Worm (Caenorhabditis elegans): ENCODE data around the gene C35A5.10.

The C35A5.10 gene

DNA sequence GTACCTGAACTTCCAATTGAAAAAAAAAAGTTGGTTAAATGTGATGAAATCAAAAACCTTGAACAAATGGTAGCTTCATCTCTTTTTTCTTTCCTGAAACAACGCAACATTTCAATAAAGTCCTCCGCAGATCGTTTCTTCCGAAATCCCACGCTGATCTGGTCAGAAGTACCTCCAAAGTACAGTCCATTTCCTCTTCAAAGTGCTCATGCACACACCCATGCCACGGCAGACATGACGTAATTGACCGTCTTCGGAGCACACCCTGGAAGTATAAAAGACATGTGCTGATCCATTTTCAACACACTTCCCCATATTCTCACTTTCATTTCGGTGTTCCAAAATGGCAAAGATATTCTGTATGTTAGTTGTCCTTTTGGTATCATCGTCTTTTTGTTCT lies at the start of gene C35A5.10:
C35A5.10 (plus strand) TSS at position 301 of the 400 bp plus-strand sequence.
- TF ChIP-seq hmbx-1 (tag; optimal IDR thresholded peaks at IDR 0.05) (no peak), hmg-4 (GFP tag; optimal IDR thresholded peaks at IDR 0.05) (no peak)

DNA sequence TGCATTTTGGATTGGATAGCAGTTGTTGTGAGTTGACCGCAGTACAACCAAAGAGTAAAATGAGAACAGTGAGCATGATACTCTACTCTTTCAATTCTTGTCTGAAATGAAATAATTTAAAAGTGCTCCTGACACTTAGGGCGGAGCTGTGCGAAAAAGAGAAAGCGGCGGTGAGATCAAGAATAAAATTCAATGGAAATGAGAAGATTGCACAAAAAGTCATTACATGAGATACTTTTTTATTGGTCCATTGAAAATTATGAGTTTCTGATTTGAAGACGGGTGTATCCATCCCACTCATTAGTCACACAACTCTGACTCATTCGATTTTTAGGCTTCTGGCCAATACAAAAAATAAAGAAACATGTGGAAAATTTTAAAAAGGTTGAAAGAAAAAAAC lies 46.7 kb upstream of the C35A5.10 start, which contains the start of gene F22E12.1:
F22E12.1 (minus strand) TSS at position 101 of the 400 bp plus-strand sequence.
- TF ChIP-seq hmbx-1 (tag; optimal IDR thresholded peaks at IDR 0.05) (no peak), B0310.2 (tag; optimal IDR thresholded peaks at IDR 0.05) (no peak), hnd-1 (tag; optimal IDR thresholded peaks at IDR 0.05) (no peak), ets-7 (tag; optimal IDR thresholded peaks at IDR 0.05) (no peak), scrt-1 (GFP tag; IDR thresholded peaks at IDR 0.05) (no peak), flt-1 (GFP tag; IDR thresholded peaks at IDR 0.05) (no peak), F13C5.2 (tag; optimal IDR thresholded peaks at IDR 0.05) (no peak), ama-1 (optimal IDR thresholded peaks at IDR 0.05) (no peak), tbx-11 (GFP tag; IDR thresholded peaks at IDR 0.05) (no peak), tra-4 (tag; optimal IDR thresholded peaks at IDR 0.05) (no peak), ceh-13 (GFP tag; optimal IDR thresholded peaks at IDR 0.05) (no peak), sea-1 (GFP tag; conservative IDR thresholded peaks at IDR 0.05) (no peak), pes-1 (GFP tag; IDR thresholded peaks at IDR 0.05) (no peak), hmg-4 (GFP tag; optimal IDR thresholded peaks at IDR 0.05) (no peak)

DNA sequence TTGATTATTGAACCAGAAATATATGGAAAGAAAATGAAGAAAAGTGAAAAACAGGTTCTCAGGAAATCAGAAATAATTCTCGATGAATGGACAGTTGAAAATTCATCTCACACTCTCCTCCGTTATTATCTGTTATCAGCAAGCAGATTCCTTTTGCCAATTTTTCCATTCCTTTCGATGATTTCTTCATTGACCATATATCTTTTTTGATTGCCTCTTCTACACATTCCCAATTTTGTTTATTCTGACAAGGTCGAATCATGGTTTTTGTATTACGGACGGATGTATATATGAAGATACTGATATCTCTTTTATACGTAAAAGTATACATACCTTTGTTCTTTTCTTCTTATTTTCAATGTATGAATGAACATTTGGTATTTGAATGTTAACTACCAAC lies 43.3 kb upstream of the C35A5.10 start:
- TF ChIP-seq aly-1 (tag; optimal IDR thresholded peaks at IDR 0.05), result no peak
- TF ChIP-seq ama-1 (optimal IDR thresholded peaks at IDR 0.05), result no peak
- TF ChIP-seq hmbx-1 (tag; optimal IDR thresholded peaks at IDR 0.05), result no peak
- no peak for TF ChIP-seq hnd-1 (tag; optimal IDR thresholded peaks at IDR 0.05)

DNA sequence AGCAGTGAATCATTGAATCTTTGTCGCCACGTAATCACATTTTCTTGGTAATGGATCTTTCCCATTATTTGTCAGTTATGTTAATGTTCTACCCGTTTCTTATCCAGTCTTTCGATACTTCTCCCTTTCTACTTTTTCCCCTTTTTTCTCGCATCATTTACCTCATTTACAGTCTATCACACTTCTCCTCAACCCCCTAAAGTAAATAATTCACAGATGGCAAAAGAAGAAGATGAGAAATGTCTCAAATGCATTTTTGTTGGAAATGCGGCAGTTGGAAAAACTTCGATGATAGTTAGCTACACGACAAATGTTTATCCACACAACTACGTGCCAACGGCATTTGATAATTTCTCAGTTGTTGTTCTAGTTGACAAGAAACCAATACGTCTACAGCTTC lies 41.9 kb upstream of the C35A5.10 start, which contains the start of gene chw-1:
chw-1 (plus strand) TSS at position 217 of the 400 bp plus-strand sequence.
- no peak for TF ChIP-seq sea-1 (GFP tag; conservative IDR thresholded peaks at IDR 0.05)

DNA sequence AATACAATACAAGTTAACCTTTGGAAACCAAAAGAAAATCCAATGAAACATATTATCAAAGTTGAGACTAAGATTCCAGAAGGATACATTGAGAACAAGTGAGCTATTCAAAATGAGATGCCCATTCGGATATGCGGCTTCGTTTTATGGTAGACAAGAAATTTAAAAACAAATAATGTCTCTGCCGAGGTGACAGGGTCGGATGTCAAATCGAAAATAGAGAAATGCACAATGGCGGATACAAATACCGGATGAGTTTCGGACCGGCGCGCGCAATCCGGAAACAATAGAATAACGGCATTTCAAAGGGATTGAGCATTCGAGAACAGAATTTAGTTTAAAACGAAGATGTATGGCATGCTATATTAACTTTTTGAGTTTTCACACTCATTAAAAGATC lies 40.7 kb upstream of the C35A5.10 start, which contains the start of gene F22E12.3:
F22E12.3 (minus strand) TSS at position 101 of the 400 bp plus-strand sequence.
- no peak for TF ChIP-seq flt-1 (GFP tag; IDR thresholded peaks at IDR 0.05)
- no peak for TF ChIP-seq hmbx-1 (tag; optimal IDR thresholded peaks at IDR 0.05)
- TF ChIP-seq tbx-11 (GFP tag; IDR thresholded peaks at IDR 0.05), result no peak
- TF ChIP-seq pes-1 (GFP tag; IDR thresholded peaks at IDR 0.05), result no peak
- no peak for TF ChIP-seq hmg-4 (GFP tag; optimal IDR thresholded peaks at IDR 0.05)
- no peak for TF ChIP-seq tbx-37 (GFP tag; conservative IDR thresholded peaks at IDR 0.05)
- TF ChIP-seq ama-1 (optimal IDR thresholded peaks at IDR 0.05), result no peak
- TF ChIP-seq ets-7 (tag; optimal IDR thresholded peaks at IDR 0.05), result no peak
- no peak for TF ChIP-seq aly-1 (tag; optimal IDR thresholded peaks at IDR 0.05)
- no peak for TF ChIP-seq F13C5.2 (tag; optimal IDR thresholded peaks at IDR 0.05)
- TF ChIP-seq hnd-1 (tag; optimal IDR thresholded peaks at IDR 0.05), result no peak
- TF ChIP-seq ceh-36 (tag; optimal IDR thresholded peaks at IDR 0.05), result no peak
- no peak for TF ChIP-seq scrt-1 (GFP tag; IDR thresholded peaks at IDR 0.05)
- TF ChIP-seq B0310.2 (tag; optimal IDR thresholded peaks at IDR 0.05), result no peak
- no peak for TF ChIP-seq sea-1 (GFP tag; conservative IDR thresholded peaks at IDR 0.05)
- no peak for TF ChIP-seq ceh-13 (GFP tag; optimal IDR thresholded peaks at IDR 0.05)
- TF ChIP-seq tra-4 (tag; optimal IDR thresholded peaks at IDR 0.05), result no peak

DNA sequence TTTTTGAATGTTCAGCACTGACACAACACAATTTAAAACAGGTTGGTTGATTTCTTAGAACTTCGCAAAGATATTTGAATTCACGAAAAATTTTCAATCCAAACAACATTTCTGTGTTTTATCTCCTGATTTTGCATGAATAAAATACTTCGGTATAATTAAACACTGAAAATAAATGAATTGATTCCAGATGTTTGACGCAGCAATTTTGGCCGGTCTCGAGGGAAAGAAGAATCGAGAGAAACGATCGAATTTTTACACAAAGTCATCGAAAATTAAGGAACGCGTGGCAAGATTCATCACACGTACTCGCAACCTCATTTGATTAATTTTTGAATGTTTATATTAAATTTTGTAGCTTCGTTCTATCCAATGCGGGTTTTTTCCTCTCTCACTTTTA lies 39.8 kb upstream of the C35A5.10 start:
- TF ChIP-seq hnd-1 (tag; optimal IDR thresholded peaks at IDR 0.05) (no peak), F13C5.2 (tag; optimal IDR thresholded peaks at IDR 0.05) (no peak), ama-1 (optimal IDR thresholded peaks at IDR 0.05) (no peak), ets-7 (tag; optimal IDR thresholded peaks at IDR 0.05) (no peak), tbx-37 (GFP tag; conservative IDR thresholded peaks at IDR 0.05) (no peak), tbx-11 (GFP tag; IDR thresholded peaks at IDR 0.05) (no peak), pes-1 (GFP tag; IDR thresholded peaks at IDR 0.05) (no peak), hmg-4 (GFP tag; optimal IDR thresholded peaks at IDR 0.05) (no peak), ceh-36 (tag; optimal IDR thresholded peaks at IDR 0.05) (no peak), sea-1 (GFP tag; conservative IDR thresholded peaks at IDR 0.05) (no peak), tra-4 (tag; optimal IDR thresholded peaks at IDR 0.05) (no peak)

DNA sequence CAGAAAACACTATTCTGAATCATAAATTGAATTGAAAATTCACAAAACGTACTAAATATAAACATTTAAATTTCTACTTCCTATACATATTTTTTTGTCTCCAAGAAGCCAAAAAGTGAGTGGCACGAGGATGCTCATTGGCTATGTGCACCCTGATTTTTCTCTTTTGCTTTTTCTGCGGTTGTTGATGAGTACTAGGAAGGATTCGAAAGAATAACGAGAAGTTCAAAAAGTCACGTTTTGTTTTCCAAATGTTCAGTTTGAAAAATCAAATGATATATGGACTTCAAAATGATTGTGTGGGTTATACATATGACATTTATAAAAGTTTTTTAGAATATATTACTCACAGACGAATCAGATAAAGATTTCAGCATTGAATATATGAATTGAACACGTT lies 39.2 kb upstream of the C35A5.10 start:
- no peak for TF ChIP-seq scrt-1 (GFP tag; IDR thresholded peaks at IDR 0.05)
- no peak for TF ChIP-seq pes-1 (GFP tag; IDR thresholded peaks at IDR 0.05)
- TF ChIP-seq ceh-13 (GFP tag; optimal IDR thresholded peaks at IDR 0.05), result no peak
- TF ChIP-seq tbx-11 (GFP tag; IDR thresholded peaks at IDR 0.05), result no peak
- TF ChIP-seq flt-1 (GFP tag; IDR thresholded peaks at IDR 0.05), result no peak
- no peak for TF ChIP-seq F13C5.2 (tag; optimal IDR thresholded peaks at IDR 0.05)
- TF ChIP-seq tbx-37 (GFP tag; conservative IDR thresholded peaks at IDR 0.05), result no peak
- TF ChIP-seq hmbx-1 (tag; optimal IDR thresholded peaks at IDR 0.05), result no peak
- TF ChIP-seq ama-1 (optimal IDR thresholded peaks at IDR 0.05), result no peak
- TF ChIP-seq sea-1 (GFP tag; conservative IDR thresholded peaks at IDR 0.05), result no peak
- no peak for TF ChIP-seq hnd-1 (tag; optimal IDR thresholded peaks at IDR 0.05)
- no peak for TF ChIP-seq tra-4 (tag; optimal IDR thresholded peaks at IDR 0.05)
- no peak for TF ChIP-seq aly-1 (tag; optimal IDR thresholded peaks at IDR 0.05)
- TF ChIP-seq hmg-4 (GFP tag; optimal IDR thresholded peaks at IDR 0.05), result no peak
- TF ChIP-seq B0310.2 (tag; optimal IDR thresholded peaks at IDR 0.05), result no peak
- TF ChIP-seq ets-7 (tag; optimal IDR thresholded peaks at IDR 0.05), result no peak
- TF ChIP-seq ceh-36 (tag; optimal IDR thresholded peaks at IDR 0.05), result no peak

DNA sequence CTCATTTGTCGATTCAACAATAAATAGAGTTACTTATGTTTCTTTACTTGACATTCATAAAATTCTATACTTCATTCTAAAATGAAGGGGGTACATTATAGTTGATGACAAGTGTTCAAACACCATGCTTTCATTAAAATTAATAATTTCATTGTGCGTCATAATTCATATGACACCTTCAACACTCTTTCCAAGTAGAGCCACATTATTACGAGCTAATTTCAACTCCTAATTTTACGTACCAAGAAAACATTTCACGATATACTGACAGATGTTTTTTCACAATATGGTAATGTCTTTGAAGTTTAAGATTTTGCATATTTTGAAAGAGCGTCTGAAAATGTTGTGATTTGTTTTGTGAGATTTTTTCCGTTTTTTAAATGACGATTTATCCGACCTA lies 38.5 kb upstream of the C35A5.10 start:
- TF ChIP-seq F13C5.2 (tag; optimal IDR thresholded peaks at IDR 0.05), result no peak
- TF ChIP-seq pes-1 (GFP tag; IDR thresholded peaks at IDR 0.05), result no peak
- no peak for TF ChIP-seq ceh-36 (tag; optimal IDR thresholded peaks at IDR 0.05)
- TF ChIP-seq scrt-1 (GFP tag; IDR thresholded peaks at IDR 0.05), result no peak
- no peak for TF ChIP-seq aly-1 (tag; optimal IDR thresholded peaks at IDR 0.05)
- no peak for TF ChIP-seq tbx-11 (GFP tag; IDR thresholded peaks at IDR 0.05)
- TF ChIP-seq tra-4 (tag; optimal IDR thresholded peaks at IDR 0.05), result no peak
- no peak for TF ChIP-seq ets-7 (tag; optimal IDR thresholded peaks at IDR 0.05)
- TF ChIP-seq tbx-37 (GFP tag; conservative IDR thresholded peaks at IDR 0.05), result no peak
